Worm (Caenorhabditis elegans): ENCODE data around the gene F14F9.8.

- TF ChIP-seq nhr-6 (tag; optimal IDR thresholded peaks at IDR 0.05) (no peak), ztf-11 (tag; optimal IDR thresholded peaks at IDR 0.05) (no peak), zag-1 (tag; optimal IDR thresholded peaks at IDR 0.05) (no peak), F13H6.1 (tag; optimal IDR thresholded peaks at IDR 0.05) (no peak), ama-1 (optimal IDR thresholded peaks at IDR 0.05) (no peak), gmeb-1 (tag; optimal IDR thresholded peaks at IDR 0.05) (no peak), unc-55 (GFP tag; optimal IDR thresholded peaks at IDR 0.05) (no peak), nhr-237 (tag; optimal IDR thresholded peaks at IDR 0.05) (no peak), ceh-16 (tag; optimal IDR thresholded peaks at IDR 0.05) (no peak), skn-1 (tag; optimal IDR thresholded peaks at IDR 0.05) (no peak)
These were observed 25.2 kb upstream of the F14F9.8 start, which contains the start of gene srab-2 for ce11 chrV:5104934-5105333.

Data from whole organism, L2 larva.